Worm (Caenorhabditis elegans) whole organism, L4/young adult: ENCODE data around the gene F54E4.4.

Experiments used
- W03F9.2 ChIP-seq: fragments of 150-350 bp; optimal IDR thresholded peaks from 2 replicates; lab custom pipeline; 2014; ENCODE audit warnings: missing biosample characterization, missing genetic modification characterization
- dao-5 ChIP-seq: sonication (generic microtip); optimal IDR thresholded peaks from 2 replicates; lab custom pipeline; 2016; ENCODE audit warnings: missing genotype, missing genetic modification characterization, moderate library complexity, missing compliant biosample characterization
- him-1 ChIP-seq: sonication (generic microtip); optimal IDR thresholded peaks from 2 replicates; lab custom pipeline; 2016; ENCODE audit warnings: missing genotype, missing genetic modification reagents, missing genetic modification characterization, missing compliant biosample characterization

DNA sequence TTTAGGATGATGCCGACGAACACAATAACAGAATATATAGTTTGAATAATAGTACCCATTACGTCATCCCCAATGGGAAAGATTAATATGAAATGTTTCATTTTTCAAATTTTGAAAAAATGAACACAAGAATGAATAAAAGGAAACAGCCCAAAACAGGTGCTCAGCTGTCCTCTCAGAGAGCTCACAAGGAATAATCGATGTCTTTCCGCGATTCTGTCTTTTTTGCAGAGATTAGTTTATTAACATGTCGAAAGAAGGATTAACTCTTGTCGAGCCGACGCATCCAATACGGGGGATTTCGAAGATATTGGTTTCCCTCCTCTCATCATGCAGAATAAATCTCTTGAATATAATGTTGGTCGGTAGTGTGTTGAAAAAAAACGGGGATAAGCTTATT, 16.5 kb downstream of the F54E4.4 start, which contains the start of gene F54E4.2:
- TF ChIP-seq W03F9.2 (tag; lab: Kevin White, UChicago) (no peak), him-1 (no peak), dao-5 (tag; lab: Kevin White, UChicago) (no peak)
